Worm (Caenorhabditis elegans) whole organism, young adult: ENCODE data around the gene cyp-25A2.

ENCODE experiments used
- C06A6.2 ChIP-seq: fragments of 200-800 bp; sonication (Bioruptor generic); conservative IDR thresholded peaks from 2 replicates; pipeline ENCODE4 v1.3.6; 2022; ENCODE audit warnings: missing genetic modification characterization, missing compliant biosample characterization
- F55B11.4 ChIP-seq: sonication (generic microtip); optimal IDR thresholded peaks from 2 replicates; lab custom pipeline; 2016; ENCODE audit warnings: missing compliant biosample characterization, missing genetic modification characterization, borderline replicate concordance; ENCODE audit not compliant: insufficient read depth
- F57C9.4 ChIP-seq: sonication (generic microtip); optimal IDR thresholded peaks from 2 replicates; lab custom pipeline; 2017; ENCODE audit warnings: mild to moderate bottlenecking, missing genetic modification characterization, missing compliant biosample characterization
- Y67H2A.10 ChIP-seq: fragments of 200-800 bp; sonication (Bioruptor generic); conservative IDR thresholded peaks from 2 replicates; pipeline ENCODE4 v1.3.6; 2022; ENCODE audit warnings: missing genetic modification reagents, missing genetic modification characterization, missing compliant biosample characterization
- ama-1 ChIP-seq, 3 experiments: fragments of 150-350 bp in 1 of 3; sonication (generic microtip) in 2 of 3; optimal IDR thresholded peaks; 2 replicates each; lab custom pipeline; 2014 to 2018; ENCODE audit warnings: missing biosample characterization in 2 of 3, missing genetic modification characterization in 2 of 3, missing genetic modification reagents in 2 of 3
- athp-1 ChIP-seq: sonication (generic microtip); optimal IDR thresholded peaks from 2 replicates; lab custom pipeline; 2017; ENCODE audit warnings: mild to moderate bottlenecking, missing genetic modification characterization, missing compliant biosample characterization
- egl-44 ChIP-seq: fragments of 200-800 bp; sonication (Bioruptor generic); IDR thresholded peaks from 2 replicates; pipeline ENCODE4 v1.3.6; 2022; ENCODE audit warnings: missing genetic modification reagents, missing genetic modification characterization, missing compliant biosample characterization
- him-1 ChIP-seq: sonication (generic microtip); optimal IDR thresholded peaks from 2 replicates; lab custom pipeline; 2016; ENCODE audit warnings: missing genotype, missing genetic modification reagents, missing genetic modification characterization, missing compliant biosample characterization
- hlh-12 ChIP-seq: sonication (generic microtip); optimal IDR thresholded peaks from 2 replicates; lab custom pipeline; 2016; ENCODE audit warnings: missing genetic modification characterization, missing compliant biosample characterization
- hrde-1 ChIP-seq: sonication (generic microtip); optimal IDR thresholded peaks from 2 replicates; lab custom pipeline; 2016; ENCODE audit warnings: missing genetic modification characterization, mild to moderate bottlenecking, missing compliant biosample characterization, moderate library complexity, missing genotype, missing genetic modification reagents, borderline replicate concordance
- madf-6 ChIP-seq: fragments of 200-800 bp; sonication (Bioruptor generic); IDR thresholded peaks from 2 replicates; pipeline ENCODE4 v1.3.6; 2022; ENCODE audit warnings: missing genetic modification reagents, missing genetic modification characterization, missing compliant biosample characterization
- pha-4 ChIP-seq: fragments of 150-350 bp; sonication (generic microtip); optimal IDR thresholded peaks from 2 replicates; lab custom pipeline; 2014; ENCODE audit warnings: missing biosample characterization, missing genetic modification reagents, missing genetic modification characterization
- rcor-1 ChIP-seq: fragments of 200-800 bp; sonication (Bioruptor generic); IDR thresholded peaks from 2 replicates; pipeline ENCODE4 v1.3.6; 2022; ENCODE audit warnings: missing genetic modification reagents, missing genetic modification characterization, missing compliant biosample characterization
- repo-1 ChIP-seq: sonication (generic microtip); optimal IDR thresholded peaks from 2 replicates; lab custom pipeline; 2017; ENCODE audit warnings: mild to moderate bottlenecking, missing genetic modification characterization, missing compliant biosample characterization

ce11 chrIII:3839635-3840034 is 4.6 kb downstream of the cyp-25A2 start, which contains the start of gene cyp-25A3:
- TF ChIP-seq athp-1 (tag; lab: Kevin White, UChicago) (no peak), C06A6.2 (GFP tag; lab: Robert Waterston, UW) (no peak), F55B11.4 (no peak), F57C9.4 (tag; lab: Kevin White, UChicago) (no peak), madf-6 (no peak), hlh-12 (tag; lab: Kevin White, UChicago) (no peak), him-1 (tag; lab: Kevin White, UChicago) (no peak), repo-1 (tag; lab: Kevin White, UChicago) (no peak), Y67H2A.10 (GFP tag; lab: Robert Waterston, UW) (no peak), rcor-1 (no peak), hrde-1 (tag; lab: Kevin White, UChicago) (no peak), pha-4 (no peak), ama-1 (optimal IDR thresholded peaks at IDR 0.05; lab: Kevin White, UChicago) (no peak), ama-1 (GFP tag; optimal IDR thresholded peaks at IDR 0.05; lab: Kevin White, UChicago) (no peak), egl-44 (no peak)
